Fruit fly (Drosophila melanogaster) whole organism, prepupa: ENCODE results near the gene CG17726.

Experiments
- Sox14 ChIP-seq: fragments of 200-800 bp; sonication (Bioruptor generic); optimal IDR thresholded peaks from 3 replicates; lab custom pipeline; 2016; ENCODE audit warnings: missing biosample characterization, missing genetic modification characterization
- achi ChIP-seq: fragments of 200-800 bp; sonication (Bioruptor generic); optimal IDR thresholded peaks from 3 replicates; lab custom pipeline; 2016; ENCODE audit warnings: missing biosample characterization, missing genetic modification characterization
- fkh ChIP-seq: fragments of 200-800 bp; sonication (Bioruptor generic); optimal IDR thresholded peaks from 3 replicates; lab custom pipeline; 2017; ENCODE audit warnings: missing biosample characterization, mild to moderate bottlenecking, missing genetic modification characterization, moderate library complexity

- TF ChIP-seq achi (GFP tag; lab: Kevin White, UChicago) = no peak
- TF ChIP-seq fkh (GFP tag; lab: Kevin White, UChicago) = peak; percentile 82
- peak; percentile 76 for TF ChIP-seq Sox14 (GFP tag; lab: Kevin White, UChicago)
Measured at dm6 chr3R:11198062-11198472, 28.5 kb upstream of the CG17726 start.
